Fruit fly (Drosophila melanogaster) whole organism, wandering third instar larva: ENCODE data around the gene osa.

Experiments
- Abd-B ChIP-seq: fragments of >200 bp; optimal IDR thresholded peaks from 2 replicates; lab custom pipeline; 2017; ENCODE audit warnings: missing biosample characterization, missing genetic modification characterization
- CG32264 ChIP-seq: fragments of 200-800 bp; sonication (Bioruptor generic); optimal IDR thresholded peaks from 2 replicates; lab custom pipeline; 2016; ENCODE audit warnings: missing biosample characterization, missing genetic modification characterization
- CG9705 ChIP-seq: fragments of 200-800 bp; sonication (Bioruptor generic); optimal IDR thresholded peaks from 2 replicates; lab custom pipeline; 2018; ENCODE audit warnings: missing biosample characterization, mild to moderate bottlenecking, missing genetic modification characterization
- CrebA ChIP-seq: fragments of 200-800 bp; sonication (Bioruptor generic); optimal IDR thresholded peaks from 2 replicates; lab custom pipeline; 2016; ENCODE audit warnings: missing biosample characterization, mild to moderate bottlenecking, missing genetic modification characterization, borderline replicate concordance
- Dfd ChIP-seq: fragments of >200 bp; optimal IDR thresholded peaks from 2 replicates; lab custom pipeline; 2017; ENCODE audit warnings: missing biosample characterization, missing genetic modification characterization
- Dif ChIP-seq: fragments of 200-275, 200-300 bp; sonication (Bioruptor generic); optimal IDR thresholded peaks from 2 replicates; lab custom pipeline; 2018; ENCODE audit warnings: missing biosample characterization, missing genetic modification characterization; ENCODE audit not compliant: partially characterized antibody
- GATAd ChIP-seq: sonication (Bioruptor generic); optimal IDR thresholded peaks from 2 replicates; lab custom pipeline; 2016; ENCODE audit warnings: missing biosample characterization, missing genetic modification characterization
- HLH106 ChIP-seq: fragments of 200-800 bp; optimal IDR thresholded peaks from 3 replicates; lab custom pipeline; 2019; ENCODE audit warnings: missing biosample characterization, mild to moderate bottlenecking, missing genetic modification characterization, moderate library complexity
- Hnf4 ChIP-seq: fragments of 200-800 bp; sonication (Bioruptor generic); optimal IDR thresholded peaks from 2 replicates; lab custom pipeline; 2016; ENCODE audit warnings: missing biosample characterization, mild to moderate bottlenecking, missing genetic modification characterization
- Hr78 ChIP-seq: fragments of >200 bp; optimal IDR thresholded peaks from 2 replicates; lab custom pipeline; 2017; ENCODE audit warnings: missing biosample characterization, missing genetic modification characterization
- Hr83 ChIP-seq: fragments of 200-300 bp; sonication (Bioruptor generic); optimal IDR thresholded peaks from 2 replicates; lab custom pipeline; 2016; ENCODE audit warnings: missing biosample characterization, mild to moderate bottlenecking, missing genetic modification characterization, moderate library complexity; ENCODE audit not compliant: poor library complexity, severe bottlenecking
- Jra ChIP-seq: sonication (Bioruptor generic); optimal IDR thresholded peaks from 2 replicates; lab custom pipeline; 2016; ENCODE audit warnings: missing biosample characterization, missing genetic modification characterization
- Mio ChIP-seq: sonication (Bioruptor generic); optimal IDR thresholded peaks from 2 replicates; lab custom pipeline; 2016; ENCODE audit warnings: missing biosample characterization, missing genetic modification characterization
- Myc ChIP-seq: fragments of >200 bp; optimal IDR thresholded peaks from 2 replicates; lab custom pipeline; 2017
- N ChIP-seq: fragments of >200 bp; optimal IDR thresholded peaks from 2 replicates; lab custom pipeline; 2018; ENCODE audit warnings: missing biosample characterization, missing external identifiers, missing genetic modification characterization
- OdsH ChIP-seq: fragments of 200-800 bp; sonication (Bioruptor generic); optimal IDR thresholded peaks from 2 replicates; lab custom pipeline; 2016; ENCODE audit warnings: missing biosample characterization, mild to moderate bottlenecking, missing genetic modification characterization
- Rel ChIP-seq, 2 experiments: fragments of 200-800 bp; sonication (Bioruptor generic) in 1 of 2; optimal IDR thresholded peaks; 2 replicates in 1 of 2; 3 replicates in 1 of 2; lab custom pipeline; 2016 to 2019; ENCODE audit warnings: mild to moderate bottlenecking in 2 of 2, missing biosample characterization in 2 of 2, missing genetic modification characterization in 2 of 2, moderate library complexity in 1 of 2
- Sp1 ChIP-seq: fragments of 200-800 bp; sonication (Bioruptor generic); optimal IDR thresholded peaks from 3 replicates; lab custom pipeline; 2019; ENCODE audit warnings: missing biosample characterization, mild to moderate bottlenecking, missing genetic modification characterization, moderate library complexity
- Vsx2 ChIP-seq: fragments of 200-300, 225-300 bp; sonication (Bioruptor generic); optimal IDR thresholded peaks from 2 replicates; lab custom pipeline; 2018; ENCODE audit warnings: missing biosample characterization, missing genetic modification characterization; ENCODE audit not compliant: partially characterized antibody
- br ChIP-seq: fragments of 200-800 bp; sonication (Bioruptor generic); optimal IDR thresholded peaks from 2 replicates; lab custom pipeline; 2016; ENCODE audit warnings: missing biosample characterization, missing genetic modification characterization
- brk ChIP-seq: fragments of 200-800 bp; sonication (Bioruptor generic); optimal IDR thresholded peaks from 2 replicates; lab custom pipeline; 2016; ENCODE audit warnings: missing biosample characterization, mild to moderate bottlenecking, missing genetic modification characterization
- dl ChIP-seq, 2 experiments: fragments of 175-275, 200-275 bp in 1 of 2; fragments of 200-275 bp in 1 of 2; sonication (Bioruptor generic); optimal IDR thresholded peaks; lab custom pipeline; 2018; ENCODE audit warnings: mild to moderate bottlenecking in 2 of 2, missing biosample characterization in 2 of 2, missing genetic modification characterization in 2 of 2, moderate library complexity in 2 of 2; ENCODE audit not compliant: partially characterized antibody in 2 of 2, insufficient read depth in 1 of 2
- dmrt93B ChIP-seq: fragments of 200-800 bp; sonication (Bioruptor generic); optimal IDR thresholded peaks from 2 replicates; lab custom pipeline; 2018; ENCODE audit warnings: missing biosample characterization, mild to moderate bottlenecking, missing genetic modification characterization
- dsf ChIP-seq: sonication (Bioruptor generic); optimal IDR thresholded peaks from 2 replicates; lab custom pipeline; 2016; ENCODE audit warnings: missing biosample characterization, missing genetic modification characterization, borderline replicate concordance
- ey ChIP-seq: fragments of 200-800 bp; sonication (Bioruptor generic); optimal IDR thresholded peaks from 2 replicates; lab custom pipeline; 2016; ENCODE audit warnings: missing biosample characterization, missing genetic modification characterization
- foxo ChIP-seq, 2 experiments: fragments of 200-800 bp; sonication (Bioruptor generic); optimal IDR thresholded peaks; 2 replicates in 1 of 2; 3 replicates in 1 of 2; lab custom pipeline; 2016 to 2017; ENCODE audit warnings: missing biosample characterization in 2 of 2, missing genetic modification characterization in 2 of 2
- fru ChIP-seq: fragments of 200-800 bp; sonication (Bioruptor generic); optimal IDR thresholded peaks from 3 replicates; lab custom pipeline; 2016; ENCODE audit warnings: missing biosample characterization, mild to moderate bottlenecking, missing genetic modification characterization
- h ChIP-seq: fragments of 200-800 bp; sonication (Bioruptor generic); optimal IDR thresholded peaks from 3 replicates; lab custom pipeline; 2016; ENCODE audit warnings: missing biosample characterization, mild to moderate bottlenecking, missing genetic modification characterization
- jim ChIP-seq: fragments of 175-275, 200-325 bp; sonication (Bioruptor generic); optimal IDR thresholded peaks from 2 replicates; lab custom pipeline; 2016; ENCODE audit warnings: missing biosample characterization, mild to moderate bottlenecking, missing genetic modification characterization
- lola ChIP-seq: fragments of >200 bp; optimal IDR thresholded peaks from 2 replicates; lab custom pipeline; 2017; ENCODE audit warnings: missing biosample characterization, missing genetic modification characterization
- pan ChIP-seq: fragments of >200 bp; optimal IDR thresholded peaks from 2 replicates; lab custom pipeline; 2017
- psq ChIP-seq: fragments of 200-800 bp; sonication (Bioruptor generic); optimal IDR thresholded peaks from 3 replicates; lab custom pipeline; 2017; ENCODE audit warnings: missing biosample characterization, mild to moderate bottlenecking, missing genetic modification characterization, moderate library complexity
- rgr ChIP-seq: fragments of 200-800 bp; sonication (Bioruptor generic); optimal IDR thresholded peaks from 3 replicates; lab custom pipeline; 2016; ENCODE audit warnings: missing biosample characterization, mild to moderate bottlenecking, missing genetic modification characterization
- sage ChIP-seq: fragments of 200-800 bp; sonication (Bioruptor generic); optimal IDR thresholded peaks from 2 replicates; lab custom pipeline; 2016; ENCODE audit warnings: missing biosample characterization, mild to moderate bottlenecking, missing genetic modification characterization
- sv ChIP-seq: fragments of 200-800 bp; sonication (Bioruptor generic); optimal IDR thresholded peaks from 3 replicates; lab custom pipeline; 2016; ENCODE audit warnings: missing biosample characterization, missing genetic modification characterization
- tai ChIP-seq: sonication (Bioruptor generic); optimal IDR thresholded peaks from 2 replicates; lab custom pipeline; 2016; ENCODE audit warnings: missing biosample characterization, missing genetic modification characterization
- usp ChIP-seq: fragments of >200 bp; optimal IDR thresholded peaks from 2 replicates; lab custom pipeline; 2017; ENCODE audit warnings: missing biosample characterization, missing genetic modification characterization
- woc ChIP-seq: sonication (Bioruptor generic); optimal IDR thresholded peaks from 2 replicates; lab custom pipeline; 2016; ENCODE audit warnings: missing biosample characterization, mild to moderate bottlenecking, missing genetic modification characterization

The osa gene

DNA sequence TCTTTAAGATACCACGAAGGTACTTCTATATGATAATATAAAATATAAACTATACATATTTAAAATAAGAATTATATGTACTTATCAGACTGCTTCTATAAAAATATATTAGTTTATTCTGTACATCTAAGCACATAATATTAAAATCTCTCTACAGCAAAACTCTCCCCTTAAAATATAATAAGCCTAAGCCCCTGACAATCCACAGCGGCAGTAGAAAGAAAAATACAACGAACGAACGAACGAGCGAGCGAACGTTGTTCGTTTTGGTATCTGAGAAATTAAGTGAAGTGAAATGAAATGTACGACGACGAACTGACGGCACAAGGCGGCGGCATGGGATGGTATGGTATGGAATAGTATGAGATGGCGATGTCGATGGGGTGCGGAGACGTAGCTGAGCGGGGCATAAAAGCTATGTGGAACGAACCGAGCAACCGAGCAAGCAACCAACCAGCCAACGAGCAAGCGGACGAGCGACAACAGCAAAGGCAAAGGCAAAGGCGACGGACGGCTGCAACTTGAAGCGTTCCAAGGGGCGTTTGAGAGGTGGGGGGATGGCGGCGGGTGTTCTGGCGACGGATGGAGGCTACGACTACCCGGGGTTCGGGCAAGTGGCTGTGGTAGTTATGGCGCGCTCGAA lies 17.5 kb downstream of the osa start:
- no peak for TF ChIP-seq Myc
- TF ChIP-seq tai (GFP tag; lab: Kevin White, UChicago) = no peak
- TF ChIP-seq Vsx2 = no peak
- peak; percentile 47 for TF ChIP-seq Dif
- TF ChIP-seq lola (GFP tag; lab: Kevin White, UChicago) = no peak
- peak; percentile 91 for TF ChIP-seq sage (GFP tag; lab: Kevin White, UChicago)
- TF ChIP-seq HLH106 (tag; lab: Kevin White, UChicago) = peak; percentile 99
- peak; percentile 91 for TF ChIP-seq h (GFP tag; lab: Kevin White, UChicago)
- peak; percentile 40 for TF ChIP-seq Hr83
- TF ChIP-seq jim (GFP tag; lab: Kevin White, UChicago) = no peak
- peak; percentile 82 for TF ChIP-seq woc
- no peak for TF ChIP-seq usp (GFP tag; lab: Kevin White, UChicago)
- peak; percentile 96 for TF ChIP-seq fru (GFP tag; lab: Kevin White, UChicago)
- no peak for TF ChIP-seq GATAd (GFP tag; lab: Kevin White, UChicago)
- TF ChIP-seq pan (lab: Kevin White, UChicago) = no peak
- peak; percentile 97 for TF ChIP-seq CG9705 (GFP tag; lab: Kevin White, UChicago)
- peak; percentile 97 for TF ChIP-seq dmrt93B (GFP tag; lab: Kevin White, UChicago)
- TF ChIP-seq rgr (GFP tag; lab: Kevin White, UChicago) = peak; percentile 98
- no peak for TF ChIP-seq CrebA (GFP tag; lab: Kevin White, UChicago)
- peak in 1 of 2 experiments; percentile 99 for TF ChIP-seq foxo (GFP tag; optimal IDR thresholded peaks at IDR 0.05; lab: Kevin White, UChicago)
- peak; percentile 89 for TF ChIP-seq sv (GFP tag; lab: Kevin White, UChicago)
- TF ChIP-seq psq (GFP tag; lab: Kevin White, UChicago) = peak; percentile 98
- peak; percentile 75 for TF ChIP-seq Jra (GFP tag; lab: Kevin White, UChicago)
- TF ChIP-seq br (GFP tag; lab: Kevin White, UChicago) = peak; percentile 88
- no peak for TF ChIP-seq dsf (GFP tag; lab: Kevin White, UChicago)
- no peak for TF ChIP-seq Hnf4 (GFP tag; lab: Kevin White, UChicago)
- TF ChIP-seq brk (GFP tag; lab: Kevin White, UChicago) = peak; percentile 97
- TF ChIP-seq OdsH (GFP tag; lab: Kevin White, UChicago) = peak; percentile 99
- TF ChIP-seq ey (GFP tag; lab: Kevin White, UChicago) = peak; percentile 93
- TF ChIP-seq Rel (GFP tag; optimal IDR thresholded peaks at IDR 0.05; lab: Kevin White, UChicago) = peak; percentile 79
- TF ChIP-seq Rel (tag; optimal IDR thresholded peaks at IDR 0.05; lab: Kevin White, UChicago) = peak; percentile 98
- TF ChIP-seq Mio (GFP tag; lab: Kevin White, UChicago) = no peak
- no peak for TF ChIP-seq Hr78 (GFP tag; lab: Kevin White, UChicago)
- peak; percentile 99 for TF ChIP-seq Sp1 (GFP tag; lab: Kevin White, UChicago)
- TF ChIP-seq Abd-B (GFP tag; lab: Kevin White, UChicago) = no peak
- TF ChIP-seq N (GFP tag; lab: Kevin White, UChicago) = no peak
- TF ChIP-seq CG32264 (GFP tag; lab: Kevin White, UChicago) = peak; percentile 67
- TF ChIP-seq dl (GFP tag; optimal IDR thresholded peaks at IDR 0.05; lab: Kevin White, UChicago; ENCODE audit: insufficient read depth in 1 of 2, partially characterized antibody in 2 of 2) = peak; percentile 14 to 67
- peak; percentile 66 for TF ChIP-seq Dfd (GFP tag; lab: Kevin White, UChicago)

- TF ChIP-seq Myc (no peak), Dif (peak; percentile 57), Rel (GFP tag; optimal IDR thresholded peaks at IDR 0.05; lab: Kevin White, UChicago) (peak; percentile 89), Rel (tag; optimal IDR thresholded peaks at IDR 0.05; lab: Kevin White, UChicago) (no peak), Hr83 (peak; percentile 76)
- TF ChIP-seq, all 38 proteins: peak for 3
Measured at dm6 chr3R:17699891-17700487, 18.2 kb downstream of the osa start.
